Worm (Caenorhabditis elegans) whole organism, L3 larva: ENCODE measurements around the gene C06C3.3.

Experiments used
- ceh-28 ChIP-seq: fragments of 150-350 bp; optimal IDR thresholded peaks from 2 replicates; lab custom pipeline; 2014; ENCODE audit warnings: missing biosample characterization, missing genetic modification reagents, missing genetic modification characterization
- ceh-9 ChIP-seq: sonication (generic microtip); optimal IDR thresholded peaks from 2 replicates; lab custom pipeline; 2018; ENCODE audit warnings: missing biosample characterization, missing genetic modification characterization
- daf-12 ChIP-seq: fragments of 150-350 bp; optimal IDR thresholded peaks from 2 replicates; lab custom pipeline; 2014; ENCODE audit warnings: missing biosample characterization, missing genetic modification reagents, missing genetic modification characterization
- egl-27 ChIP-seq: sonication (generic microtip); optimal IDR thresholded peaks from 4 replicates; lab custom pipeline; 2017; ENCODE audit warnings: missing biosample characterization, missing genetic modification reagents, missing genetic modification characterization
- elt-3 ChIP-seq, 3 experiments: fragments of 150-350 bp in 1 of 3; sonication (generic microtip) in 2 of 3; optimal IDR thresholded peaks; 2 replicates in 2 of 3; 4 replicates in 1 of 3; lab custom pipeline; 2014 to 2017; ENCODE audit warnings: missing biosample characterization in 3 of 3, missing genetic modification characterization in 3 of 3
- fos-1 ChIP-seq: fragments of 150-350 bp; optimal IDR thresholded peaks from 2 replicates; lab custom pipeline; 2014; ENCODE audit warnings: missing biosample characterization, missing genetic modification characterization
- nhr-11 ChIP-seq: fragments of 150-350 bp; optimal IDR thresholded peaks from 2 replicates; lab custom pipeline; 2014; ENCODE audit warnings: missing biosample characterization, missing genetic modification characterization
- nhr-237 ChIP-seq: fragments of 150-350 bp; optimal IDR thresholded peaks from 2 replicates; lab custom pipeline; 2014; ENCODE audit warnings: missing biosample characterization, missing genetic modification characterization
- nhr-76 ChIP-seq: fragments of 150-350 bp; sonication (generic microtip); optimal IDR thresholded peaks from 5 replicates; lab custom pipeline; 2014; ENCODE audit warnings: missing biosample characterization, missing genetic modification characterization
- unc-62 ChIP-seq: fragments of 150-350 bp; sonication (generic microtip); optimal IDR thresholded peaks from 4 replicates; lab custom pipeline; 2014; ENCODE audit warnings: missing biosample characterization, missing genetic modification reagents, missing genetic modification characterization
- zag-1 ChIP-seq: fragments of 150-350 bp; optimal IDR thresholded peaks from 2 replicates; lab custom pipeline; 2014; ENCODE audit warnings: missing biosample characterization, missing genetic modification characterization

DNA sequence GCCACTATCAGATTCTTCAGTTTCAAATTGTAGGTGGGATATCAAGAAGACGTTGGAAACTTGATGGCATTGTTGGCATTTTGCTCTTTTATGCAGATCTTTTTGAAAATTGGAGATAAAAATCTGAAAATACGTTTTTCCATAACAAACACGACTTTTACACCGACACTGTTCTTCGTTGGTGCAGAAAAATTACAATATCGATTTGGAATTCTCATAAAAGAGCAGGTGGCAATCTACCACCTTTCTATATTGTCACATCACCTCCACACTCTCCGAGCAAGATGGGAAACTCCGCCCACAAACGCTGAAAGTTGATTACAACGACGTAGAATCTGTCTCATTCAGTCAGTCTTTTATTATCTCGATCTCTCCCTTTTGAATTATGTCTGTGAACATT, 35.2 kb upstream of the C06C3.3 start, which contains the start of gene arrd-2:
- TF ChIP-seq unc-62 (no peak), nhr-76 (tag; lab: Kevin White, UChicago) (no peak), nhr-11 (tag; lab: Kevin White, UChicago) (no peak), egl-27 (tag; lab: Kevin White, UChicago) (no peak), ceh-9 (tag; lab: Kevin White, UChicago) (no peak), elt-3 (tag; optimal IDR thresholded peaks at IDR 0.05; lab: Kevin White, UChicago) (no peak), zag-1 (tag; lab: Kevin White, UChicago) (no peak), ceh-28 (tag; lab: Kevin White, UChicago) (no peak), fos-1 (tag; lab: Kevin White, UChicago) (no peak), daf-12 (tag; lab: Kevin White, UChicago) (no peak), nhr-237 (no peak)
